Fruit fly (Drosophila melanogaster): ENCODE data around the gene Aplip1.
A peak's percentile ranks its signal among the peaks of the same experiment; 100 is the strongest.

Gene Aplip1

dm6 chr3L:1178115-1178583 lies 18.0 kb upstream of the Aplip1 start (continued):
- TF ChIP-seq disco-r (GFP tag; optimal IDR thresholded peaks at IDR 0.05): no peak
- TF ChIP-seq Hand (GFP tag; optimal IDR thresholded peaks at IDR 0.05): no peak
- TF ChIP-seq CG11456 (GFP tag; IDR thresholded peaks at IDR 0.05): no peak
- no peak for TF ChIP-seq CG13296 (GFP tag; optimal IDR thresholded peaks at IDR 0.05)
- TF ChIP-seq CG8388 (GFP tag; optimal IDR thresholded peaks at IDR 0.05): no peak
- no peak for TF ChIP-seq Blimp-1 (GFP tag; optimal IDR thresholded peaks at IDR 0.05)
- peak; percentile 41 for TF ChIP-seq sqz (GFP tag; optimal IDR thresholded peaks at IDR 0.05)
- TF ChIP-seq CG14014 (GFP tag; IDR thresholded peaks at IDR 0.05): no peak
- TF ChIP-seq CG4360 (GFP tag; IDR thresholded peaks at IDR 0.05): peak; percentile 86
- TF ChIP-seq CG10979 (tag; optimal IDR thresholded peaks at IDR 0.05): no peak
- TF ChIP-seq zfh1 (GFP tag; IDR thresholded peaks at IDR 0.05): no peak
- no peak for TF ChIP-seq zen (tag; optimal IDR thresholded peaks at IDR 0.05)
- TF ChIP-seq twi (tag; optimal IDR thresholded peaks at IDR 0.05): no peak
- no peak for TF ChIP-seq CG9727 (GFP tag; optimal IDR thresholded peaks at IDR 0.05)
- TF ChIP-seq HmgD (GFP tag; optimal IDR thresholded peaks at IDR 0.05): no peak
- TF ChIP-seq z (GFP tag; IDR thresholded peaks at IDR 0.05): 0 out of 3 replicates have a peak, but pooled peaks have one; percentile 4
- no peak for TF ChIP-seq nerfin-1 (tag; optimal IDR thresholded peaks at IDR 0.05)
- peak; percentile 96 for TF ChIP-seq CG10321 (GFP tag; IDR thresholded peaks at IDR 0.05)
- no peak for TF ChIP-seq Hey (tag; optimal IDR thresholded peaks at IDR 0.05)
- no peak for TF ChIP-seq CG2120 (GFP tag; optimal IDR thresholded peaks at IDR 0.05)
- no peak for TF ChIP-seq HmgZ (tag; optimal IDR thresholded peaks at IDR 0.05)
- TF ChIP-seq CG11723 (GFP tag; optimal IDR thresholded peaks at IDR 0.05): no peak
- peak; percentile 8 for TF ChIP-seq D (optimal IDR thresholded peaks at IDR 0.05)
- no peak for TF ChIP-seq D (GFP tag; optimal IDR thresholded peaks at IDR 0.05)
- no peak for TF ChIP-seq CG6854 (GFP tag; optimal IDR thresholded peaks at IDR 0.05)
- TF ChIP-seq CG5245 (GFP tag; optimal IDR thresholded peaks at IDR 0.05): no peak
- TF ChIP-seq Optix (GFP tag; IDR thresholded peaks at IDR 0.05): no peak
- peak; percentile 5 for TF ChIP-seq CG2712 (tag; optimal IDR thresholded peaks at IDR 0.05)
- TF ChIP-seq CG12299 (tag; optimal IDR thresholded peaks at IDR 0.05): no peak
- no peak for TF ChIP-seq Xbp1 (GFP tag; optimal IDR thresholded peaks at IDR 0.05)
- no peak for TF ChIP-seq Hmr (GFP tag; optimal IDR thresholded peaks at IDR 0.05)
- no peak for TF ChIP-seq NC2β (GFP tag; optimal IDR thresholded peaks at IDR 0.05)
- no peak for TF ChIP-seq CG10147 (GFP tag; optimal IDR thresholded peaks at IDR 0.05)
- TF ChIP-seq CG18764 (GFP tag; optimal IDR thresholded peaks at IDR 0.05): no peak
- TF ChIP-seq Atf3 (GFP tag; optimal IDR thresholded peaks at IDR 0.05): no peak
- no peak for TF ChIP-seq Chrac-16 (GFP tag; optimal IDR thresholded peaks at IDR 0.05)
- TF ChIP-seq CG5180 (GFP tag; optimal IDR thresholded peaks at IDR 0.05): no peak
- no peak for TF ChIP-seq ro (GFP tag; IDR thresholded peaks at IDR 0.05)
- TF ChIP-seq vvl (GFP tag; IDR thresholded peaks at IDR 0.05): peak; percentile 64
- no peak for TF ChIP-seq h (optimal IDR thresholded peaks at IDR 0.05)
- TF ChIP-seq CG4404 (GFP tag; IDR thresholded peaks at IDR 0.05): no peak
- TF ChIP-seq inv (GFP tag; IDR thresholded peaks at IDR 0.05; ENCODE audit: partially characterized antibody): no peak
- TF ChIP-seq Side (GFP tag; optimal IDR thresholded peaks at IDR 0.05): no peak
- TF ChIP-seq dmrt11E (tag; optimal IDR thresholded peaks at IDR 0.05): no peak
- TF ChIP-seq org-1 (GFP tag; optimal IDR thresholded peaks at IDR 0.05): no peak
- TF ChIP-seq CG4854 (GFP tag; optimal IDR thresholded peaks at IDR 0.05): no peak
- TF ChIP-seq CG13894 (tag; optimal IDR thresholded peaks at IDR 0.05): no peak
- TF ChIP-seq CG13287 (GFP tag; IDR thresholded peaks at IDR 0.05; ENCODE audit: partially characterized antibody): peak; percentile 47; the same call in 1 of the 2 replicates
- no peak for TF ChIP-seq ham (GFP tag; IDR thresholded peaks at IDR 0.05)
- no peak for TF ChIP-seq sna (GFP tag; IDR thresholded peaks at IDR 0.05; ENCODE audit: partially characterized antibody)
- TF ChIP-seq bsh (GFP tag; optimal IDR thresholded peaks at IDR 0.05): peak in 1 of 2 experiments; percentile 40
- TF ChIP-seq NfI (GFP tag; optimal IDR thresholded peaks at IDR 0.05): no peak

Measured in whole organism, embryonic.